Worm (Caenorhabditis elegans) whole organism, L4 larva: ENCODE data around the gene frm-3.

Source experiments
- F44E2.7 ChIP-seq: fragments of 200-800 bp; sonication (Bioruptor generic); IDR thresholded peaks from 2 replicates; pipeline ENCODE4 v2.1.2; 2022; ENCODE audit warnings: missing genetic modification characterization, missing compliant biosample characterization
- R02D3.7 ChIP-seq: fragments of 150-350 bp; sonication (generic microtip); optimal IDR thresholded peaks from 3 replicates; lab custom pipeline; 2014; ENCODE audit warnings: missing biosample characterization, missing genetic modification characterization
- Y105C5A.15 ChIP-seq: fragments of 200-800 bp; sonication (Bioruptor generic); IDR thresholded peaks from 2 replicates; pipeline ENCODE4 v1.3.6; 2022; ENCODE audit warnings: missing genetic modification characterization, missing compliant biosample characterization
- Y5F2A.4 ChIP-seq: fragments of 200-800 bp; sonication (Bioruptor generic); optimal IDR thresholded peaks from 2 replicates; lab custom pipeline; 2018; ENCODE audit warnings: mild to moderate bottlenecking, missing genetic modification characterization, missing compliant biosample characterization
- Y75B8A.6 ChIP-seq: fragments of 200-800 bp; sonication (Bioruptor generic); IDR thresholded peaks from 2 replicates; pipeline ENCODE4 v1.3.6; 2022; ENCODE audit warnings: missing genetic modification reagents, missing genetic modification characterization, missing compliant biosample characterization
- aha-1 ChIP-seq: fragments of 150-350 bp; peaks from one replicate; lab custom pipeline; 2014; ENCODE audit warnings: missing biosample characterization, missing genetic modification characterization
- aly-2 ChIP-seq: sonication (generic microtip); optimal IDR thresholded peaks from 2 replicates; lab custom pipeline; 2018; ENCODE audit warnings: missing biosample characterization, missing genetic modification characterization
- arid-1 ChIP-seq: fragments of 200-800 bp; sonication (Bioruptor generic); conservative IDR thresholded peaks from 2 replicates; pipeline ENCODE4 v1.3.6; 2022; ENCODE audit warnings: missing genetic modification reagents, missing genetic modification characterization, missing compliant biosample characterization
- attf-4 ChIP-seq: sonication (generic microtip); optimal IDR thresholded peaks from 3 replicates; lab custom pipeline; 2017; ENCODE audit warnings: missing biosample characterization, missing genetic modification characterization
- ceh-62 ChIP-seq: sonication (generic microtip); optimal IDR thresholded peaks from 2 replicates; lab custom pipeline; 2017; ENCODE audit warnings: missing biosample characterization, missing genetic modification characterization
- ces-1 ChIP-seq: fragments of 150-350 bp; sonication (generic microtip); optimal IDR thresholded peaks from 4 replicates; lab custom pipeline; 2014; ENCODE audit warnings: missing biosample characterization, missing genetic modification reagents, missing genetic modification characterization
- ctbp-1 ChIP-seq: fragments of 200-800 bp; sonication (Bioruptor generic); IDR thresholded peaks from 2 replicates; pipeline ENCODE4 v1.3.6; 2022; ENCODE audit warnings: missing genetic modification reagents, missing genetic modification characterization, missing compliant biosample characterization
- daf-12 ChIP-seq: fragments of 150-350 bp; optimal IDR thresholded peaks from 2 replicates; lab custom pipeline; 2014; ENCODE audit warnings: missing biosample characterization, missing genetic modification reagents, missing genetic modification characterization
- daf-16 ChIP-seq, 3 experiments: sonication (generic microtip); optimal IDR thresholded peaks; 2 replicates each; lab custom pipeline; 2016 to 2017; ENCODE audit warnings: missing genetic modification characterization in 3 of 3, missing genetic modification reagents in 3 of 3, mild to moderate bottlenecking in 2 of 3, missing compliant biosample characterization in 2 of 3, missing biosample characterization in 1 of 3, moderate library complexity in 1 of 3
- daf-19 ChIP-seq: fragments of 200-800 bp; sonication (Bioruptor generic); conservative IDR thresholded peaks from 2 replicates; pipeline ENCODE4 v1.3.6; 2022; ENCODE audit warnings: missing genetic modification characterization, missing compliant biosample characterization
- dmd-6 ChIP-seq: fragments of 200-800 bp; sonication (Bioruptor generic); IDR thresholded peaks from 2 replicates; pipeline ENCODE4 v1.3.6; 2022; ENCODE audit warnings: missing genetic modification reagents, missing genetic modification characterization, missing compliant biosample characterization
- dmd-8 ChIP-seq: fragments of 200-800 bp; sonication (Bioruptor generic); IDR thresholded peaks from 2 replicates; pipeline ENCODE4 v1.3.6; 2022; ENCODE audit warnings: missing genetic modification characterization, missing compliant biosample characterization
- dve-1 ChIP-seq: sonication (generic microtip); optimal IDR thresholded peaks from 2 replicates; lab custom pipeline; 2017; ENCODE audit warnings: antibody characterized with exemption, mild to moderate bottlenecking, missing genetic modification characterization, missing compliant biosample characterization; ENCODE audit not compliant: insufficient read depth
- fkh-10 ChIP-seq: fragments of 150-350 bp; optimal IDR thresholded peaks from 2 replicates; lab custom pipeline; 2014; ENCODE audit warnings: missing biosample characterization, missing genetic modification reagents, missing genetic modification characterization
- gei-8 ChIP-seq: fragments of 200-800 bp; sonication (Bioruptor generic); optimal IDR thresholded peaks from 2 replicates; lab custom pipeline; 2018; ENCODE audit warnings: mild to moderate bottlenecking, missing genetic modification characterization, missing compliant biosample characterization
- hmg-1.1 ChIP-seq: fragments of 200-800 bp; sonication (Bioruptor generic); IDR thresholded peaks from 2 replicates; pipeline ENCODE4 v1.3.6; 2022; ENCODE audit warnings: missing genetic modification reagents, missing genetic modification characterization, missing compliant biosample characterization
- jun-1 ChIP-seq: fragments of 150-350 bp; optimal IDR thresholded peaks from 2 replicates; lab custom pipeline; 2014; ENCODE audit warnings: missing biosample characterization, missing genetic modification reagents, missing genetic modification characterization
- lin-29 ChIP-seq: fragments of 200-800 bp; sonication (Bioruptor generic); IDR thresholded peaks from 2 replicates; pipeline ENCODE4 v1.3.6; 2022; ENCODE audit warnings: missing genetic modification reagents, missing genetic modification characterization, missing compliant biosample characterization
- lin-38 ChIP-seq: fragments of 200-800 bp; sonication (Bioruptor generic); IDR thresholded peaks from 2 replicates; pipeline ENCODE4 v1.3.6; 2022; ENCODE audit warnings: missing genetic modification reagents, missing genetic modification characterization, missing compliant biosample characterization
- mdl-1 ChIP-seq, 2 experiments: fragments of 150-350 bp in 1 of 2; sonication (generic microtip) in 1 of 2; optimal IDR thresholded peaks; 2 replicates each; lab custom pipeline; 2014 to 2017; ENCODE audit warnings: missing biosample characterization in 2 of 2, missing genetic modification characterization in 2 of 2
- mxl-2 ChIP-seq: fragments of 200-800 bp; sonication (Bioruptor generic); conservative IDR thresholded peaks from 2 replicates; pipeline ENCODE4 v1.3.6; 2022; ENCODE audit warnings: missing genetic modification reagents, missing genetic modification characterization, missing compliant biosample characterization
- nhr-111 ChIP-seq: fragments of 200-800 bp; sonication (Bioruptor generic); optimal IDR thresholded peaks from 2 replicates; lab custom pipeline; 2018; ENCODE audit warnings: mild to moderate bottlenecking, missing genetic modification characterization, missing compliant biosample characterization
- nhr-25 ChIP-seq: sonication (generic microtip); optimal IDR thresholded peaks from 2 replicates; lab custom pipeline; 2017; ENCODE audit warnings: missing genetic modification characterization, mild to moderate bottlenecking, missing compliant biosample characterization, antibody characterized with exemption, moderate library complexity, borderline replicate concordance; ENCODE audit not compliant: insufficient read depth
- nhr-42 ChIP-seq: fragments of 200-800 bp; sonication (Bioruptor generic); IDR thresholded peaks from 2 replicates; pipeline ENCODE4 v1.3.6; 2022; ENCODE audit warnings: missing genetic modification characterization, missing compliant biosample characterization
- pha-4 ChIP-seq, 2 experiments: fragments of 150-350 bp in 1 of 2; fragments of 200-800 bp in 1 of 2; sonication (Bioruptor generic) in 1 of 2; IDR thresholded peaks in 1 of 2; optimal IDR thresholded peaks in 1 of 2; 2 replicates each; pipeline versions ENCODE4 v1.3.6 to Lab custom; 2014 to 2022; ENCODE audit warnings: missing genetic modification characterization in 2 of 2, missing genetic modification reagents in 2 of 2, missing biosample characterization in 1 of 2, missing compliant biosample characterization in 1 of 2
- pqm-1 ChIP-seq: sonication (generic microtip); optimal IDR thresholded peaks from 2 replicates; lab custom pipeline; 2017; ENCODE audit warnings: missing biosample characterization, missing genetic modification characterization
- rbr-2 ChIP-seq: sonication (generic microtip); optimal IDR thresholded peaks from 2 replicates; lab custom pipeline; 2016; ENCODE audit warnings: missing genotype, missing genetic modification characterization, missing compliant biosample characterization
- sdz-12 ChIP-seq: fragments of 200-800 bp; sonication (Bioruptor generic); optimal IDR thresholded peaks from 2 replicates; lab custom pipeline; 2018; ENCODE audit warnings: mild to moderate bottlenecking, missing genetic modification characterization, missing compliant biosample characterization
- snpc-4 ChIP-seq: fragments of 150-350 bp; optimal IDR thresholded peaks from 2 replicates; lab custom pipeline; 2014; ENCODE audit warnings: missing biosample characterization, missing genetic modification characterization
- unc-62 ChIP-seq, 3 experiments: fragments of 150-350 bp in 1 of 3; sonication (generic microtip); optimal IDR thresholded peaks in 2 of 3; peaks in 1 of 3; 1 replicate in 1 of 3; 2 replicates in 2 of 3; lab custom pipeline; 2014 to 2017; ENCODE audit warnings: missing biosample characterization in 3 of 3, missing genetic modification characterization in 3 of 3, missing genetic modification reagents in 3 of 3, missing genotype in 1 of 3
- zfp-2 ChIP-seq: sonication (generic microtip); optimal IDR thresholded peaks from 2 replicates; lab custom pipeline; 2016; ENCODE audit warnings: mild to moderate bottlenecking, missing genetic modification characterization, missing compliant biosample characterization
- zfp-3 ChIP-seq: fragments of 200-800 bp; sonication (Bioruptor generic); conservative IDR thresholded peaks from 2 replicates; pipeline ENCODE4 v1.3.6; 2022; ENCODE audit warnings: missing genetic modification reagents, missing genetic modification characterization, missing compliant biosample characterization
- ztf-11 ChIP-seq: fragments of 150-350 bp; optimal IDR thresholded peaks from 2 replicates; lab custom pipeline; 2014; ENCODE audit warnings: missing biosample characterization, missing genetic modification characterization

frm-3 gene

DNA sequence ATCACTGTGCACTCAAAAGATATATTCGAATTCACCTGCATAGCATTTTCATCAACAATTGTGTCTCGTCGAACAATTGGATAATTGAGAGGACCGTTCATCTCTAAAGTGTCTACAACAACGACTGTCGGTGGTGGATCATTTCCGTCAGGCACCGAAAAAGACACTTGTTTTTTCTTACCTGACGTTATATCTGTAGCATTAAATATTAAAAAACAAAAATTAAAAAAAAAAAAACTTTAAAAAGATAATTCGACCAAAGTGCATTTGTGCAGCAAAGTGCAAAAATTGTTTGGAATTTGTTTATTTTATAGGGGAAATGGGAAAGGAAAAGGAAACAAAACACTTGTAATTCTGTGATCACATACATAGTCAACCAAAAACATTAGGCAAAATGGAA, 54.7 kb downstream of the frm-3 start, which contains the start of gene twk-44:
twk-44 (minus strand) TSS at position 101 of the 400 bp plus-strand sequence.
- TF ChIP-seq unc-62 (GFP tag; optimal IDR thresholded peaks at IDR 0.05 in 1 of 2; lab: Kevin White, UChicago) (peak in 1 of 2 experiments; percentile 9), unc-62 (tag; optimal IDR thresholded peaks at IDR 0.05; lab: Kevin White, UChicago) (no peak), nhr-111 (GFP tag; lab: Kevin White, UChicago) (no peak)
- TF ChIP-seq, all 104 proteins: peak for 1

DNA sequence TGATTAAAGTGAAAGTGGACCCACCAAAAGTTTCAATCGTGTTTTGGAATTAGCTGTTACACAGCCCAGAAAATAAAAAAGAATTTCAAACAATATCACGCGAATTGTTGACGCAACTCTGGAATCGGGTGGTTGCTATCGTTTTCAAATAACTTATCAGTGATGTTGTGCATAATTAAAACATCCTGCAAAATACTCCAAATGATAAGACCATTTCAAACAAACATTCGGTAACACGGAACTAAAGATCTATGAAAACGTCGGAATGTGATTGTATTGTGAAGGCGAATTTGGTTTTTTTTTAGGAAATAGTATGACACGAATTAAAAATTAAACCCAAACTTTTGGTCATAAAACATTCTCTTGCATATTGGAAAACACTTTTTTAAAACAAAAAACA, 56.3 kb downstream of the frm-3 start, which contains the start of gene spp-30:
spp-30 (minus strand) TSS at position 101 of the 400 bp plus-strand sequence.
- TF ChIP-seq ces-1 (no peak), pha-4 (GFP tag; IDR thresholded peaks at IDR 0.05; lab: Robert Waterston, UW) (no peak), pha-4 (tag; optimal IDR thresholded peaks at IDR 0.05; lab: Kevin White, UChicago) (no peak), aly-2 (tag; lab: Kevin White, UChicago) (no peak), Y75B8A.6 (GFP tag; lab: Robert Waterston, UW) (no peak), ztf-11 (tag; lab: Kevin White, UChicago) (no peak), sdz-12 (no peak), dmd-8 (GFP tag; lab: Robert Waterston, UW) (no peak), daf-16 (GFP tag; optimal IDR thresholded peaks at IDR 0.05; lab: Kevin White, UChicago) (no peak), daf-16 (tag; optimal IDR thresholded peaks at IDR 0.05; lab: Kevin White, UChicago) (no peak), dve-1 (no peak), daf-19 (GFP tag; lab: Robert Waterston, UW) (no peak), pqm-1 (tag; lab: Kevin White, UChicago) (no peak), R02D3.7 (tag; lab: Kevin White, UChicago) (no peak), lin-29 (GFP tag; lab: Robert Waterston, UW) (no peak), attf-4 (tag; lab: Kevin White, UChicago) (no peak), daf-12 (tag; lab: Kevin White, UChicago) (no peak), F44E2.7 (GFP tag; lab: Robert Waterston, UW) (no peak), jun-1 (tag; lab: Kevin White, UChicago) (no peak), mxl-2 (GFP tag; lab: Robert Waterston, UW) (no peak), hmg-1.1 (GFP tag; lab: Robert Waterston, UW) (no peak)
- TF ChIP-seq, all 104 proteins: peak for 0

- TF ChIP-seq hmg-1.1 (GFP tag; lab: Robert Waterston, UW): 0 out of 2 replicates have a peak, but pooled peaks have one; percentile 24
- TF ChIP-seq dve-1: no peak
- TF ChIP-seq mdl-1 (tag; optimal IDR thresholded peaks at IDR 0.05; lab: Kevin White, UChicago): no peak
- TF ChIP-seq zfp-2 (tag; lab: Kevin White, UChicago): no peak
- TF ChIP-seq ctbp-1 (GFP tag; lab: Robert Waterston, UW): 0 out of 2 replicates have a peak, but pooled peaks have one; percentile 23
- TF ChIP-seq aha-1: peak; percentile 30
These were observed 58.2 kb downstream of the frm-3 start for ce11 chrX:11630499-11630898.

DNA sequence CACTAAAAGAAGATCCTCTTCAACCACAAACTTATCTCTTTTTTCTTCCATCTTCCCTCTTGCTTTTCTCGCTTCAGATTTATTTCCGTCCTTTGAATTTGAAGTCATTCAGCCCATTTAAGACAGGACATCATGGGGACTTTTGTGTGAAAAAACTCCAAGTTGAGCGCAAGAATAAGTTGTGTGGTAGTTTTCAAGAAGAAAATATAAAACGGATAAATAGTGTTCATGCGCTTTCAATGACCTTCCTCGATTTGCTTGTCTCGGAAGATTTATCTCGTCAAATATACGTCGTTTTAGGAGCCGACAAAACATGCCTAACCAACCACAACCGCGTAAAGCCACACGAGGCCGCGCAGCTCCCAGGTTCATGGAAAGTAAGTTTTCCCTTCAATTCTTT, 59.8 kb downstream of the frm-3 start, which contains the start of gene sto-6:
sto-6 (plus strand) TSS at position 301 of the 400 bp plus-strand sequence.
- no peak for TF ChIP-seq ceh-62 (tag; lab: Kevin White, UChicago)
- no peak for TF ChIP-seq jun-1 (tag; lab: Kevin White, UChicago)
- TF ChIP-seq lin-38 (GFP tag; lab: Robert Waterston, UW): no peak
- no peak for TF ChIP-seq pqm-1 (tag; lab: Kevin White, UChicago)
- TF ChIP-seq snpc-4 (tag; lab: Kevin White, UChicago): no peak
- no peak for TF ChIP-seq rbr-2 (tag; lab: Kevin White, UChicago)
- no peak for TF ChIP-seq zfp-3 (GFP tag; lab: Robert Waterston, UW)
- no peak for TF ChIP-seq nhr-42

DNA sequence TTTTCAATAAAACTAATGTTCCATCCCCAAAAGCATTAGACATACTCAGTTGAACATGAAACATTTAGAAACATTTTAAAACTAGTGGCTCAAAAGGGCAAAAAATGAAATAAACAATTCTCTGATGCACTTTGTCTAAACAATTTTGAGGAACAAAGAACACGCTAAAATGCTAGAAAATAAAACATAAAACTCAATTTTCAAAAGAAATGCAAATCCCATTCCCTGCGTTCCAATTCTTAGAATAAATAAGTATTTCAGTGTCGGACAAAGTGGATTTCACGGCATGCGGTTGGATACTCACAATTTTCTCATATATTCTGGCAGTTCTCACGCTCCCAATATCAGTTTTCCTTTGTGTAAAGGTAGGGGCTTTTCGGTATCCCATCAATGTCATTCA, 61.0 kb downstream of the frm-3 start:
- TF ChIP-seq Y105C5A.15 (GFP tag; lab: Robert Waterston, UW) (no peak), arid-1 (no peak), fkh-10 (GFP tag; lab: Kevin White, UChicago) (peak; percentile 14), gei-8 (GFP tag; lab: Kevin White, UChicago) (no peak), Y5F2A.4 (no peak), nhr-25 (tag; lab: Kevin White, UChicago) (no peak), ces-1 (peak; percentile 62), nhr-111 (GFP tag; lab: Kevin White, UChicago) (no peak), dmd-6 (no peak), aha-1 (no peak), ztf-11 (tag; lab: Kevin White, UChicago) (no peak)
